Fruit fly (Drosophila melanogaster): ENCODE data around the gene comm3.
A peak's percentile ranks its signal among the peaks of the same experiment; 100 is the strongest.

The comm3 gene

DNA sequence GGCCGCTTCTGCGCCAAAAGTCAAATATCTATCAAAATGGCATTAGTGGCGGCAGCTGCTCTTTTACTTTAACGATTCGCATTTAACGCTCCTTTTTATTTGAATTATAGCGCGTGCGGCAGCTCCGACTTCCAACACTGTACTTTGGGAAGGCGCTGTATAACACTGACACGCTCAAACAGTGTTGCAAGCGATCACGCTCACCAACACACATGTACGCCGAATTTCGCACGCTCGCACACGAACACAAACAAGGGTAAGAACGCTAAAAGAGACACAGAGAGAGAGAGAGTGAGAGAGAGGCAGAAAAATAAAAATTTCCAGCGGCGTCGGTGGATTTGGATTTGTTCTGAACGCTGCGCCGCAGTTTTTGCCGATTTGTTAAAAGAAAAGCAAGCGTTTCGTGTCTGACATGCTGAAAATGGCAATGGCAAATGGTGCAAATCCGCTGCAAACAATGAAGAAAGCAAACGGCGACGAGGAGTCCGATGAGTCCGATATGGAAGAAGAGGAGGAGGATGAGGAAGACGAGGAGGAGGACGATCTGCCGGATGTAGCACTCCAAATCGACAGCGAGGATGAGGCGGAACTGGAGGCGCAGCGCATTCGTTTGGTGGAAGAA lies 27.8 kb downstream of the comm3 start, which contains the start of gene Phs (continued):
- TF ChIP-seq CG8944 (GFP tag; optimal IDR thresholded peaks at IDR 0.05), result peak; percentile 90
- TF ChIP-seq CG1529 (GFP tag; optimal IDR thresholded peaks at IDR 0.05), result peak; percentile 19
- TF ChIP-seq CG7556 (GFP tag; optimal IDR thresholded peaks at IDR 0.05), result peak; percentile 69
- TF ChIP-seq CG1647 (GFP tag; optimal IDR thresholded peaks at IDR 0.05), result peak; percentile 84
- peak; percentile 4 to 91 for TF ChIP-seq Hr51 (GFP tag; optimal IDR thresholded peaks at IDR 0.05)
- TF ChIP-seq CG17186 (GFP tag; optimal IDR thresholded peaks at IDR 0.05), result peak; percentile 66
- TF ChIP-seq CG30403 (GFP tag; optimal IDR thresholded peaks at IDR 0.05), result peak; percentile 78
- TF ChIP-seq CG16813 (GFP tag; IDR thresholded peaks at IDR 0.05; ENCODE audit: partially characterized antibody), result peak; percentile 55; the same call in 2 of the 3 replicates
- peak; percentile 51 for TF ChIP-seq CG3065 (GFP tag; optimal IDR thresholded peaks at IDR 0.05)
- TF ChIP-seq CG18476 (GFP tag; optimal IDR thresholded peaks at IDR 0.05), result peak; percentile 77
- TF ChIP-seq unpg (GFP tag; optimal IDR thresholded peaks at IDR 0.05), result peak; percentile 43
- TF ChIP-seq CG5180 (GFP tag; optimal IDR thresholded peaks at IDR 0.05), result no peak
- peak; percentile 59 for TF ChIP-seq cato (GFP tag; optimal IDR thresholded peaks at IDR 0.05; ENCODE audit: borderline replicate concordance)
- peak; percentile 49 for TF ChIP-seq nerfin-1 (tag; optimal IDR thresholded peaks at IDR 0.05)
- TF ChIP-seq cg (GFP tag; optimal IDR thresholded peaks at IDR 0.05), result peak; percentile 98
- TF ChIP-seq CG34224 (GFP tag; IDR thresholded peaks at IDR 0.05; ENCODE audit: partially characterized antibody), result 0 out of 3 replicates have a peak, but pooled peaks have one; percentile 20
- TF ChIP-seq chif (GFP tag; optimal IDR thresholded peaks at IDR 0.05), result peak; percentile 72 to 87
- peak; percentile 16 for TF ChIP-seq CG8388 (GFP tag; optimal IDR thresholded peaks at IDR 0.05)
- peak; percentile 75 for TF ChIP-seq CG4404 (GFP tag; IDR thresholded peaks at IDR 0.05)
- no peak for TF ChIP-seq Nf-YB (GFP tag; optimal IDR thresholded peaks at IDR 0.05)
- TF ChIP-seq CHES-1-like (GFP tag; optimal IDR thresholded peaks at IDR 0.05), result peak; percentile 91
- TF ChIP-seq fru (optimal IDR thresholded peaks at IDR 0.05), result no peak
- peak; percentile 76 for TF ChIP-seq wdn (GFP tag; IDR thresholded peaks at IDR 0.05)
- TF ChIP-seq sim (GFP tag; IDR thresholded peaks at IDR 0.05), result no peak
- peak; percentile 86 for TF ChIP-seq CG12942 (GFP tag; optimal IDR thresholded peaks at IDR 0.05)
- peak; percentile 94 for TF ChIP-seq slbo (GFP tag; IDR thresholded peaks at IDR 0.05)
- peak; percentile 60 for TF ChIP-seq CG1602 (GFP tag; optimal IDR thresholded peaks at IDR 0.05)
- TF ChIP-seq fd96Cb (tag; optimal IDR thresholded peaks at IDR 0.05), result peak; percentile 44
- TF ChIP-seq gem (tag; optimal IDR thresholded peaks at IDR 0.05), result peak; percentile 29
- peak; percentile 82; the same call in 1 of the 4 replicates for TF ChIP-seq chinmo (GFP tag; IDR thresholded peaks at IDR 0.05; ENCODE audit: partially characterized antibody)
- peak; percentile 39 for TF ChIP-seq BEAF-32 (GFP tag; optimal IDR thresholded peaks at IDR 0.05)
- TF ChIP-seq CG11696 (GFP tag; IDR thresholded peaks at IDR 0.05), result no peak
- no peak for TF ChIP-seq Doc2 (GFP tag; IDR thresholded peaks at IDR 0.05)
- TF ChIP-seq pzg (GFP tag; optimal IDR thresholded peaks at IDR 0.05), result peak; percentile 85
- peak; percentile 44 for TF ChIP-seq CG33557 (GFP tag; optimal IDR thresholded peaks at IDR 0.05)
- peak; percentile 74 for TF ChIP-seq CG12071 (GFP tag; optimal IDR thresholded peaks at IDR 0.05)
- peak; percentile 53; the same call in 1 of the 3 replicates for TF ChIP-seq ase (GFP tag; IDR thresholded peaks at IDR 0.05)
- TF ChIP-seq CG10431 (GFP tag; optimal IDR thresholded peaks at IDR 0.05), result no peak
- peak; percentile 59 for TF ChIP-seq corto (GFP tag; optimal IDR thresholded peaks at IDR 0.05)
- no peak for TF ChIP-seq Hand (GFP tag; optimal IDR thresholded peaks at IDR 0.05)
- no peak for TF ChIP-seq Dfd (GFP tag; optimal IDR thresholded peaks at IDR 0.05)
- no peak for TF ChIP-seq h (optimal IDR thresholded peaks at IDR 0.05)
- TF ChIP-seq CG15696 (tag; optimal IDR thresholded peaks at IDR 0.05), result no peak
- peak; percentile 53; the same call in 1 of the 2 replicates for TF ChIP-seq CG17612 (GFP tag; IDR thresholded peaks at IDR 0.05)
- peak; percentile 63 for TF ChIP-seq CG13894 (tag; optimal IDR thresholded peaks at IDR 0.05)
- TF ChIP-seq toy (GFP tag; IDR thresholded peaks at IDR 0.05), result no peak; the same call in 1 of the 2 replicates
- peak; percentile 57 for TF ChIP-seq Atf3 (GFP tag; optimal IDR thresholded peaks at IDR 0.05)
- peak; percentile 57 for TF ChIP-seq phol (tag; optimal IDR thresholded peaks at IDR 0.05)
- peak; percentile 35 for TF ChIP-seq gfzf (GFP tag; optimal IDR thresholded peaks at IDR 0.05)
